Worm (Caenorhabditis elegans) whole organism, L3 larva: ENCODE measurements around the gene atl-1.
A peak's percentile ranks its signal among the peaks of the same experiment; 100 is the strongest.

Source experiments
- R02D3.7 ChIP-seq: fragments of 150-350 bp; optimal IDR thresholded peaks from 2 replicates; lab custom pipeline; 2014; ENCODE audit warnings: missing biosample characterization, missing genetic modification characterization
- ZK546.5 ChIP-seq: sonication (generic microtip); optimal IDR thresholded peaks from 2 replicates; lab custom pipeline; 2017; ENCODE audit warnings: missing biosample characterization, missing genetic modification characterization
- aly-2 ChIP-seq: fragments of 150-350 bp; optimal IDR thresholded peaks from 2 replicates; lab custom pipeline; 2014; ENCODE audit warnings: missing biosample characterization, missing genetic modification characterization
- ama-1 ChIP-seq: fragments of 150-350 bp; optimal IDR thresholded peaks from 2 replicates; lab custom pipeline; 2018
- ceh-16 ChIP-seq: sonication (generic microtip); optimal IDR thresholded peaks from 2 replicates; lab custom pipeline; 2017; ENCODE audit warnings: missing biosample characterization, missing genetic modification characterization
- ceh-28 ChIP-seq: fragments of 150-350 bp; optimal IDR thresholded peaks from 2 replicates; lab custom pipeline; 2014; ENCODE audit warnings: missing biosample characterization, missing genetic modification reagents, missing genetic modification characterization
- ceh-82 ChIP-seq: fragments of 150-350 bp; optimal IDR thresholded peaks from 2 replicates; lab custom pipeline; 2014; ENCODE audit warnings: missing biosample characterization, missing genetic modification characterization
- daf-12 ChIP-seq: fragments of 150-350 bp; optimal IDR thresholded peaks from 2 replicates; lab custom pipeline; 2014; ENCODE audit warnings: missing biosample characterization, missing genetic modification reagents, missing genetic modification characterization
- egl-27 ChIP-seq: sonication (generic microtip); optimal IDR thresholded peaks from 4 replicates; lab custom pipeline; 2017; ENCODE audit warnings: missing biosample characterization, missing genetic modification reagents, missing genetic modification characterization
- egl-5 ChIP-seq: fragments of 150-350 bp; optimal IDR thresholded peaks from 2 replicates; lab custom pipeline; 2017; ENCODE audit warnings: missing biosample characterization, missing genetic modification reagents, missing genetic modification characterization, inconsistent platforms
- elt-1 ChIP-seq: fragments of 150-350 bp; optimal IDR thresholded peaks from 2 replicates; lab custom pipeline; 2014; ENCODE audit warnings: missing biosample characterization, missing genetic modification characterization
- elt-2 ChIP-seq: sonication (generic microtip); optimal IDR thresholded peaks from 2 replicates; lab custom pipeline; 2016; ENCODE audit warnings: missing genetic modification reagents, mild to moderate bottlenecking, missing genetic modification characterization, missing compliant biosample characterization
- elt-3 ChIP-seq, 3 experiments: fragments of 150-350 bp in 1 of 3; sonication (generic microtip) in 2 of 3; optimal IDR thresholded peaks; 2 replicates in 2 of 3; 4 replicates in 1 of 3; lab custom pipeline; 2014 to 2017; ENCODE audit warnings: missing biosample characterization in 3 of 3, missing genetic modification characterization in 3 of 3
- fkh-10 ChIP-seq: sonication (generic microtip); optimal IDR thresholded peaks from 2 replicates; lab custom pipeline; 2017; ENCODE audit warnings: missing biosample characterization, missing genetic modification reagents, missing genetic modification characterization
- fkh-2 ChIP-seq: fragments of 150-350 bp; optimal IDR thresholded peaks from 2 replicates; lab custom pipeline; 2014; ENCODE audit warnings: missing biosample characterization, missing genetic modification reagents, missing genetic modification characterization
- fos-1 ChIP-seq: fragments of 150-350 bp; optimal IDR thresholded peaks from 2 replicates; lab custom pipeline; 2014; ENCODE audit warnings: missing biosample characterization, missing genetic modification characterization
- lin-15B ChIP-seq: fragments of 150-350 bp; optimal IDR thresholded peaks from 2 replicates; lab custom pipeline; 2014; ENCODE audit warnings: missing biosample characterization, missing genetic modification characterization
- mdl-1 ChIP-seq: fragments of 150-350 bp; optimal IDR thresholded peaks from 2 replicates; lab custom pipeline; 2014; ENCODE audit warnings: missing biosample characterization, missing genetic modification characterization
- nfya-1 ChIP-seq: sonication (generic microtip); optimal IDR thresholded peaks from 2 replicates; lab custom pipeline; 2017; ENCODE audit warnings: missing genetic modification characterization, mild to moderate bottlenecking, missing compliant biosample characterization, antibody characterized with exemption, moderate library complexity; ENCODE audit not compliant: insufficient read depth
- nhr-11 ChIP-seq: fragments of 150-350 bp; optimal IDR thresholded peaks from 2 replicates; lab custom pipeline; 2014; ENCODE audit warnings: missing biosample characterization, missing genetic modification characterization
- nhr-12 ChIP-seq: fragments of 150-350 bp; optimal IDR thresholded peaks from 2 replicates; lab custom pipeline; 2014; ENCODE audit warnings: missing biosample characterization, missing genetic modification characterization
- nhr-23 ChIP-seq: fragments of 150-350 bp; optimal IDR thresholded peaks from 2 replicates; lab custom pipeline; 2014; ENCODE audit warnings: missing biosample characterization, missing genetic modification reagents, missing genetic modification characterization
- nhr-237 ChIP-seq: fragments of 150-350 bp; optimal IDR thresholded peaks from 2 replicates; lab custom pipeline; 2014; ENCODE audit warnings: missing biosample characterization, missing genetic modification characterization
- nhr-28 ChIP-seq: fragments of 150-350 bp; optimal IDR thresholded peaks from 2 replicates; lab custom pipeline; 2014; ENCODE audit warnings: missing biosample characterization, missing genetic modification characterization
- nhr-43 ChIP-seq: sonication (generic microtip); optimal IDR thresholded peaks from 2 replicates; lab custom pipeline; 2016; ENCODE audit warnings: mild to moderate bottlenecking, missing genetic modification characterization, missing compliant biosample characterization; ENCODE audit not compliant: poor library complexity, severe bottlenecking
- nhr-67 ChIP-seq: fragments of 150-350 bp; optimal IDR thresholded peaks from 2 replicates; lab custom pipeline; 2014; ENCODE audit warnings: missing biosample characterization, missing genetic modification characterization
- nhr-76 ChIP-seq: fragments of 150-350 bp; sonication (generic microtip); optimal IDR thresholded peaks from 5 replicates; lab custom pipeline; 2014; ENCODE audit warnings: missing biosample characterization, missing genetic modification characterization
- nhr-77 ChIP-seq: fragments of 150-350 bp; optimal IDR thresholded peaks from 2 replicates; lab custom pipeline; 2014; ENCODE audit warnings: missing biosample characterization, missing genetic modification characterization
- pha-4 ChIP-seq: fragments of 150-350 bp; optimal IDR thresholded peaks from 2 replicates; lab custom pipeline; 2014; ENCODE audit warnings: missing biosample characterization, missing genetic modification reagents, missing genetic modification characterization
- pqm-1 ChIP-seq: fragments of 150-350 bp; optimal IDR thresholded peaks from 2 replicates; lab custom pipeline; 2017; ENCODE audit warnings: missing biosample characterization, missing genetic modification characterization, inconsistent platforms
- sea-2 ChIP-seq: fragments of 150-350 bp; sonication (generic microtip); optimal IDR thresholded peaks from 4 replicates; lab custom pipeline; 2014; ENCODE audit warnings: missing biosample characterization, missing genetic modification reagents, missing genetic modification characterization
- skn-1 ChIP-seq: fragments of 150-350 bp; optimal IDR thresholded peaks from 2 replicates; lab custom pipeline; 2014; ENCODE audit warnings: missing biosample characterization, missing genetic modification characterization
- snpc-4 ChIP-seq: fragments of 150-350 bp; optimal IDR thresholded peaks from 2 replicates; lab custom pipeline; 2014; ENCODE audit warnings: missing biosample characterization, missing genetic modification characterization
- unc-62 ChIP-seq: fragments of 150-350 bp; sonication (generic microtip); optimal IDR thresholded peaks from 4 replicates; lab custom pipeline; 2014; ENCODE audit warnings: missing biosample characterization, missing genetic modification reagents, missing genetic modification characterization
- zag-1 ChIP-seq: fragments of 150-350 bp; optimal IDR thresholded peaks from 2 replicates; lab custom pipeline; 2014; ENCODE audit warnings: missing biosample characterization, missing genetic modification characterization

The atl-1 gene

ce11 chrV:9622834-9623233, 22.6 kb downstream of the atl-1 start, which contains the start of gene idpc-5:
Gene idpc-5, minus strand, starts transcription at chrV:9622934.
- TF ChIP-seq elt-1 = no peak
- TF ChIP-seq ceh-82 (tag; lab: Kevin White, UChicago) = no peak
- TF ChIP-seq snpc-4 = no peak
- no peak for TF ChIP-seq fos-1
- TF ChIP-seq nhr-237 (tag; lab: Kevin White, UChicago) = no peak

ce11 chrV:9621437-9621836, 24.0 kb downstream of the atl-1 start:
- TF ChIP-seq pha-4 (tag; lab: Kevin White, UChicago) (peak; percentile 51), pqm-1 (tag; lab: Kevin White, UChicago) (no peak)

ce11 chrV:9620417-9620816, 25.0 kb downstream of the atl-1 start:
- TF ChIP-seq sea-2 (GFP tag; lab: Kevin White, UChicago) (no peak), aly-2 (no peak), elt-3 (tag; optimal IDR thresholded peaks at IDR 0.05; lab: Kevin White, UChicago) (no peak), ama-1 (no peak), zag-1 (tag; lab: Kevin White, UChicago) (no peak), nhr-67 (tag; lab: Kevin White, UChicago) (no peak), snpc-4 (no peak), nhr-76 (tag; lab: Kevin White, UChicago) (no peak), fos-1 (no peak), ceh-82 (tag; lab: Kevin White, UChicago) (no peak), daf-12 (tag; lab: Kevin White, UChicago) (no peak), fkh-10 (no peak), nhr-12 (tag; lab: Kevin White, UChicago) (no peak)

ce11 chrV:9619850-9620249, 25.5 kb downstream of the atl-1 start, which contains the start of gene idpc-6:
Gene idpc-6, plus strand, starts transcription at chrV:9620150.
- TF ChIP-seq aly-2 (no peak), lin-15B (tag; lab: Kevin White, UChicago) (no peak), elt-2 (tag; lab: Kevin White, UChicago) (no peak), egl-5 (tag; lab: Kevin White, UChicago) (no peak), R02D3.7 (tag; lab: Kevin White, UChicago) (no peak)

- TF ChIP-seq ZK546.5 (tag; lab: Kevin White, UChicago) = no peak
- no peak for TF ChIP-seq snpc-4
- TF ChIP-seq nhr-23 = no peak
- TF ChIP-seq aly-2 = no peak
- TF ChIP-seq nhr-67 (tag; lab: Kevin White, UChicago) = no peak
- TF ChIP-seq daf-12 (tag; lab: Kevin White, UChicago) = no peak
- no peak for TF ChIP-seq ceh-28
- TF ChIP-seq sea-2 (GFP tag; lab: Kevin White, UChicago) = no peak
- no peak for TF ChIP-seq ceh-16 (tag; lab: Kevin White, UChicago)
- TF ChIP-seq nhr-77 (tag; lab: Kevin White, UChicago) = no peak
- TF ChIP-seq mdl-1 = no peak
- no peak for TF ChIP-seq skn-1 (tag; lab: Kevin White, UChicago)
- no peak for TF ChIP-seq nhr-28 (tag; lab: Kevin White, UChicago)
- no peak for TF ChIP-seq egl-27
- TF ChIP-seq ceh-82 (tag; lab: Kevin White, UChicago) = no peak
- no peak for TF ChIP-seq unc-62 (GFP tag; lab: Kevin White, UChicago)
Observed at ce11 chrV:9618919-9619318, 26.5 kb downstream of the atl-1 start, which contains the start of gene idpc-7. Gene idpc-7, minus strand, starts transcription at chrV:9619019.

ce11 chrV:9618420-9618819, 27.0 kb downstream of the atl-1 start:
- no peak for TF ChIP-seq nfya-1
- no peak for TF ChIP-seq unc-62 (GFP tag; lab: Kevin White, UChicago)
- no peak for TF ChIP-seq skn-1 (tag; lab: Kevin White, UChicago)
- TF ChIP-seq egl-27 = no peak
- TF ChIP-seq nhr-237 (tag; lab: Kevin White, UChicago) = no peak
- no peak for TF ChIP-seq mdl-1
- no peak for TF ChIP-seq nhr-11 (tag; lab: Kevin White, UChicago)
- no peak for TF ChIP-seq nhr-67 (tag; lab: Kevin White, UChicago)
- no peak for TF ChIP-seq nhr-43 (tag; lab: Kevin White, UChicago)
- TF ChIP-seq nhr-76 (tag; lab: Kevin White, UChicago) = no peak
- TF ChIP-seq sea-2 (GFP tag; lab: Kevin White, UChicago) = no peak
- TF ChIP-seq aly-2 = no peak
- no peak for TF ChIP-seq fkh-2
- TF ChIP-seq, all 47 proteins: peak for 0
